Worm (Caenorhabditis elegans) whole organism, midembryonic: ENCODE results near the gene skn-1.

Experiments used
- T22C8.4 ChIP-seq: fragments of 200-800 bp; sonication (Bioruptor generic); IDR thresholded peaks from 2 replicates; pipeline ENCODE4 v1.3.6; 2022; ENCODE audit warnings: missing genetic modification characterization, missing compliant biosample characterization
- cog-1 ChIP-seq: sonication (generic microtip); optimal IDR thresholded peaks from 2 replicates; lab custom pipeline; 2016; ENCODE audit warnings: missing genetic modification characterization, missing compliant biosample characterization
- flt-1 ChIP-seq: fragments of 200-800 bp; sonication (Bioruptor generic); IDR thresholded peaks from 2 replicates; pipeline ENCODE4 v1.3.6; 2022; ENCODE audit warnings: missing genetic modification characterization, missing compliant biosample characterization
- klf-2 ChIP-seq: fragments of 200-800 bp; sonication (Bioruptor generic); conservative IDR thresholded peaks from 2 replicates; pipeline ENCODE4 v1.3.6; 2022; ENCODE audit warnings: missing genetic modification reagents, missing genetic modification characterization, missing compliant biosample characterization
- med-1 ChIP-seq: sonication (generic microtip); optimal IDR thresholded peaks from 2 replicates; lab custom pipeline; 2017; ENCODE audit warnings: missing genetic modification characterization, mild to moderate bottlenecking, missing compliant biosample characterization, antibody characterized with exemption, missing genetic modification reagents; ENCODE audit not compliant: insufficient read depth
- ref-1 ChIP-seq: fragments of 200-800 bp; sonication (Bioruptor generic); conservative IDR thresholded peaks from 2 replicates; pipeline ENCODE4 v1.3.6; 2022; ENCODE audit warnings: missing genetic modification reagents, missing genetic modification characterization, missing compliant biosample characterization
- tab-1 ChIP-seq: fragments of 200-800 bp; sonication (Bioruptor generic); IDR thresholded peaks from 2 replicates; pipeline ENCODE4 v1.3.6; 2022; ENCODE audit warnings: missing genetic modification characterization, missing compliant biosample characterization
- ztf-23 ChIP-seq: fragments of 200-800 bp; sonication (Bioruptor generic); IDR thresholded peaks from 2 replicates; pipeline ENCODE4 v1.3.6; 2022; ENCODE audit warnings: missing genetic modification reagents, missing genetic modification characterization, missing compliant biosample characterization
- ztf-29 ChIP-seq: fragments of 200-800 bp; sonication (Bioruptor generic); IDR thresholded peaks from 2 replicates; pipeline ENCODE4 v1.3.6; 2022; ENCODE audit warnings: missing genetic modification reagents, missing genetic modification characterization, missing compliant biosample characterization

DNA sequence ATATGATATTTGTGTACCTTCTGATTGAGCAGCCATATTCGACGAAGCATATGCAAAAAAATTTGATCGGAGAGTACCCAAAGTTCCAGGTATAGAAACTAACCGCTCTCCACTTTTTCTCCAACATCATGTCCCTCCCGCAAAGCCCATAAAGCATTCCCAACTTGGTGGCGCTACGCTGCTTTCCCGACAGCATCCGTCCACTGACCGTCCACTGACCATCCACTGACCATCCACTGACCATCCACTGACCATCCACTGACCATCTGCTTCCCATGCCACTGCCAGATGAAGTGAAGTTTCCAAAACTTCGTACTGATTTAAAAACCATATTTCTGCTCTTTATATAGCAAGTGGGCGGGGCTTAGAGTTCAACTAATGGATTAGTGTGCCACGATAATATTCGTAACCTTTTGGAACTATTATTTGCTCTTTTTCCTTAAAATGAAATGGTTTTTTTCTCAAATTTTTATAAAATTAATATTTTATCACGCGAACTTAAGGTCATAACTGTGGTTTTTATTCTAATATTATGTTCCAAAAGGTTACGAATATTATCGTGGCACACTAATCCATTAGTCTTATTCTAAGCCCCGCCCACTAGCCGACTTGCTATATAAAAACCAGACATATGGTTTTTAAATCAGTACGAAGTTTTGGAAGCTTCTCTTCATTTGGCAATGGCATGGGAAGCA lies 30.3 kb upstream of the skn-1 start, which contains the start of gene C55C3.8:
- TF ChIP-seq med-1 (GFP tag; lab: Kevin White, UChicago) (no peak), ref-1 (GFP tag; lab: Robert Waterston, UW) (no peak), tab-1 (no peak), ztf-29 (GFP tag; lab: Robert Waterston, UW) (no peak), T22C8.4 (GFP tag; lab: Robert Waterston, UW) (no peak), cog-1 (no peak), klf-2 (GFP tag; lab: Robert Waterston, UW) (no peak), flt-1 (GFP tag; lab: Robert Waterston, UW) (no peak), ztf-23 (GFP tag; lab: Robert Waterston, UW) (no peak)
